Fruit fly (Drosophila melanogaster): ENCODE results near the gene Pex23.

Pex23 gene

dm6 chr3L:20276615-20277014, 25.3 kb downstream of the Pex23 start (continued):
- TF ChIP-seq luna (GFP tag; optimal IDR thresholded peaks at IDR 0.05) (no peak), lov (optimal IDR thresholded peaks at IDR 0.05) (no peak), lov (GFP tag; IDR thresholded peaks at IDR 0.05) (no peak), Kr (GFP tag; optimal IDR thresholded peaks at IDR 0.05) (no peak), CG2202 (tag; optimal IDR thresholded peaks at IDR 0.05) (no peak), eyg (GFP tag; optimal IDR thresholded peaks at IDR 0.05) (no peak), NK7.1 (GFP tag; optimal IDR thresholded peaks at IDR 0.05) (peak; percentile 10), Six4 (GFP tag; optimal IDR thresholded peaks at IDR 0.05) (no peak), bsh (GFP tag; optimal IDR thresholded peaks at IDR 0.05) (no peak), rib (GFP tag; IDR thresholded peaks at IDR 0.05) (no peak), CG13287 (GFP tag; IDR thresholded peaks at IDR 0.05; ENCODE audit: partially characterized antibody) (no peak), wdn (GFP tag; IDR thresholded peaks at IDR 0.05) (no peak), CG9817 (tag; optimal IDR thresholded peaks at IDR 0.05) (peak; percentile 39), unc-4 (GFP tag; IDR thresholded peaks at IDR 0.05; ENCODE audit: partially characterized antibody) (no peak), danr (GFP tag; IDR thresholded peaks at IDR 0.05) (no peak), Sox102F (GFP tag; optimal IDR thresholded peaks at IDR 0.05) (peak; percentile 68), sens (GFP tag) (no peak), pb (GFP tag; optimal IDR thresholded peaks at IDR 0.05) (no peak), CG17385 (GFP tag; optimal IDR thresholded peaks at IDR 0.05) (no peak), Med (GFP tag) (no peak), slou (GFP tag; optimal IDR thresholded peaks at IDR 0.05) (no peak), ind (GFP tag; optimal IDR thresholded peaks at IDR 0.05) (peak; percentile 48), Sox100B (GFP tag; optimal IDR thresholded peaks at IDR 0.05) (peak; percentile 36), CG4328 (GFP tag; optimal IDR thresholded peaks at IDR 0.05) (no peak), CG17568 (GFP tag; optimal IDR thresholded peaks at IDR 0.05) (no peak), CG9215 (GFP tag; IDR thresholded peaks at IDR 0.05) (no peak), CG30431 (GFP tag; optimal IDR thresholded peaks at IDR 0.05) (no peak), Doc3 (GFP tag; IDR thresholded peaks at IDR 0.05; ENCODE audit: partially characterized antibody) (no peak), CG3995 (GFP tag; optimal IDR thresholded peaks at IDR 0.05) (no peak), salm (tag; optimal IDR thresholded peaks at IDR 0.05) (no peak), CG8281 (tag; optimal IDR thresholded peaks at IDR 0.05) (no peak), Sry-δ (GFP tag; optimal IDR thresholded peaks at IDR 0.05) (no peak), CG12236 (GFP tag; optimal IDR thresholded peaks at IDR 0.05) (no peak), CG3847 (GFP tag; IDR thresholded peaks at IDR 0.05) (no peak), wor (GFP tag; IDR thresholded peaks at IDR 0.05) (no peak), org-1 (GFP tag; optimal IDR thresholded peaks at IDR 0.05) (peak; percentile 20), Optix (GFP tag; IDR thresholded peaks at IDR 0.05) (no peak), nmo (GFP tag; optimal IDR thresholded peaks at IDR 0.05) (peak; percentile 12), tio (GFP tag; optimal IDR thresholded peaks at IDR 0.05) (peak; percentile 30), Trl (optimal IDR thresholded peaks at IDR 0.05) (no peak), Trl (GFP tag; optimal IDR thresholded peaks at IDR 0.05) (peak; percentile 16), klu (GFP tag; IDR thresholded peaks at IDR 0.05) (no peak), CG2712 (tag; optimal IDR thresholded peaks at IDR 0.05) (peak; percentile 62), CG15073 (GFP tag; optimal IDR thresholded peaks at IDR 0.05) (no peak), chn (GFP tag; optimal IDR thresholded peaks at IDR 0.05) (no peak), stc (GFP tag; IDR thresholded peaks at IDR 0.05) (peak; percentile 50; the same call in 1 of the 2 replicates), CG11723 (GFP tag; optimal IDR thresholded peaks at IDR 0.05) (no peak), CG12104 (GFP tag; optimal IDR thresholded peaks at IDR 0.05) (no peak), odd (GFP tag; optimal IDR thresholded peaks at IDR 0.05) (no peak), Abd-B (GFP tag; optimal IDR thresholded peaks at IDR 0.05) (no peak), CG34224 (GFP tag; IDR thresholded peaks at IDR 0.05; ENCODE audit: partially characterized antibody) (no peak), Asciz (GFP tag; optimal IDR thresholded peaks at IDR 0.05) (peak; percentile 37), zen2 (GFP tag; IDR thresholded peaks at IDR 0.05; ENCODE audit: partially characterized antibody) (no peak)
